Fruit fly (Drosophila melanogaster) whole organism: ENCODE data around the gene CG42594.

ENCODE experiments used
- CG8478 ChIP-seq: fragments of >200 bp; optimal IDR thresholded peaks from 2 replicates; lab custom pipeline; 2018; ENCODE audit warnings: inconsistent platforms
- Dll ChIP-seq: fragments of >200 bp; optimal IDR thresholded peaks from 2 replicates; lab custom pipeline; 2017
- EcR ChIP-seq, 2 experiments: fragments of >200 bp; optimal IDR thresholded peaks; 2 replicates each; lab custom pipeline; 2017; ENCODE audit warnings: missing biosample characterization in 2 of 2, missing genetic modification characterization in 2 of 2, missing genetic modification reagents in 2 of 2
- pan ChIP-seq: fragments of >200 bp; optimal IDR thresholded peaks from 2 replicates; lab custom pipeline; 2017
- psq ChIP-seq: fragments of >200 bp; optimal IDR thresholded peaks from 2 replicates; lab custom pipeline; 2017
- usp ChIP-seq: fragments of >200 bp; optimal IDR thresholded peaks from 2 replicates; lab custom pipeline; 2017; ENCODE audit warnings: missing biosample characterization, missing genetic modification characterization, mixed read lengths

Gene CG42594

DNA sequence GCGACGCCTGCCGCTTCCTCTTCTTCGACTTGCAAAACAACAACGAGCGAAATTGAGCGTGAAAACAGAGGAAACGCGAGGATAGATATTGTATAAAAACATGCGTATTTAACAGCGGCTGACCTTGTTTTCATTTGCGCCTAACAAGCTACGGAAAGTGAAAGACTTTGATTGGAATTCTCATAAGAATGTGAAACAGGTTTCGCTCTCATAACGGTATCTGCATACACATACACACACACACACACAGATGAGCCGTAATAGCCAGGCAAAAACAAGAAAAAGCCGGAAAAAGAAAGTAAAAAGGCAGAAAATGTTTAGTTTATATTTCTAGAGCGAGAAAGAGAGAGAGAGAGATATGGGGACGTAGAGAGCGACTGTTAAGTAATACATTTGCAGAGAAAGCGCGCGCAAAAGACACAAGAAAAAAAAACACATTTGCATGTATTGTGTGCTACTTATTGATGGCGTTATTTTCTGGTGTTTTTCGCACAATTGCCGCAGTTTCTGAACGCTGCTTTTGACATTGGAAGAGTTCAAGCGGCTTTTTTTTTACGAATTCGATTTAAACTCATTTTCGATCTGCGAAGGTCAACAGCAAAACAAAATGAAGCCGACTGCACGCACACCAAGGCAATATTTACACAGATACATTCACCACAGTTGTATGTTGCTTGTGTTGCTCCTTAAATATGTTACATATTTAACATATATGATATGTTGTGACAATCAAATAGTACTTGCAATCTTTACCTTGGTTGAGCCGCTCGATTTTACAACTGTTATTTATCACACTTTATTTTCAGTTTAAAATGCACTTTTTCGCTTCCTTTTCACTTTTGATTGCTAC, 96.8 kb downstream of the CG42594 start:
- TF ChIP-seq CG8478 (no peak), Dll (lab: Kevin White, UChicago) (no peak), EcR (GFP tag; optimal IDR thresholded peaks at IDR 0.05; lab: Kevin White, UChicago) (no peak), psq (lab: Kevin White, UChicago) (no peak), usp (GFP tag; lab: Kevin White, UChicago) (no peak), pan (lab: Kevin White, UChicago) (no peak)

DNA sequence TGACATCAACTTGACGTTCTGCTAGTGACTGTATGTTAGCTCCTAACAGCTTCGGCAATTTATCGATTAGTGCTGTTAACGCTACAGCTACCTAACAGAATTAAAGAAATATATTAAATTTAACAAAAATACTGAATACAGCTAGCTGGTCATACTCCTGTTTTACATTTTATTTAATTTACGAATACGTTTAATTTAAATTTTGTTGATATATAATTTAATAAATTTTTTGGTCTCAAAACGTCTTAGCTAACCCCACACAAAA, 97.4 kb downstream of the CG42594 start, which contains the start of gene CG44774:
CG44774 (minus strand) TSS at position 34 of the 265 bp plus-strand sequence.
- no peak for TF ChIP-seq usp (GFP tag; lab: Kevin White, UChicago)
- no peak for TF ChIP-seq CG8478
- TF ChIP-seq psq (lab: Kevin White, UChicago): no peak
- no peak for TF ChIP-seq Dll (lab: Kevin White, UChicago)
- no peak for TF ChIP-seq EcR (GFP tag; optimal IDR thresholded peaks at IDR 0.05; lab: Kevin White, UChicago)
- no peak for TF ChIP-seq pan (lab: Kevin White, UChicago)

DNA sequence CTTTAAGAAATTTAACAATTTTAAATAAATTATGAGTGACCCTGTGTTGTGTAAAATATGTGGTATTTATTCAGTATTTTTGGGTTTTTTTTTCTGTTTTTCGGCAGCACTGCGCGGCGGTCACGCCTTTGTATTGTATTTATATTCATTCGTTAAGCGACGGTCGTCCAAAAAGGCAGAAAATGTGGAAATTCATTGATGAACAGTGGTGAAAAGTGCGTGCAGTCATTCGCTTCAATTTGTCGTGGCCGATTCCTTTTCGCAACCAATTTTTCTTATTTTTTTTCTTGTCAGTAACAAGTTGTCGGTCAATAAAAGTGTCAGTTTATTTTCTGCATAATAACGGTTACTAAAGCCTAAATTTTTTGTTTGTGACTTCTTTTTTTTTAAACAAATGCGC, 98.4 kb downstream of the CG42594 start, which contains the start of gene Ptp4E:
Ptp4E (plus strand) TSS at position 143 of the 400 bp plus-strand sequence.
- TF ChIP-seq psq (lab: Kevin White, UChicago) (no peak), usp (GFP tag; lab: Kevin White, UChicago) (no peak), CG8478 (no peak), EcR (GFP tag; optimal IDR thresholded peaks at IDR 0.05; lab: Kevin White, UChicago) (no peak), pan (lab: Kevin White, UChicago) (no peak), Dll (lab: Kevin White, UChicago) (no peak)

DNA sequence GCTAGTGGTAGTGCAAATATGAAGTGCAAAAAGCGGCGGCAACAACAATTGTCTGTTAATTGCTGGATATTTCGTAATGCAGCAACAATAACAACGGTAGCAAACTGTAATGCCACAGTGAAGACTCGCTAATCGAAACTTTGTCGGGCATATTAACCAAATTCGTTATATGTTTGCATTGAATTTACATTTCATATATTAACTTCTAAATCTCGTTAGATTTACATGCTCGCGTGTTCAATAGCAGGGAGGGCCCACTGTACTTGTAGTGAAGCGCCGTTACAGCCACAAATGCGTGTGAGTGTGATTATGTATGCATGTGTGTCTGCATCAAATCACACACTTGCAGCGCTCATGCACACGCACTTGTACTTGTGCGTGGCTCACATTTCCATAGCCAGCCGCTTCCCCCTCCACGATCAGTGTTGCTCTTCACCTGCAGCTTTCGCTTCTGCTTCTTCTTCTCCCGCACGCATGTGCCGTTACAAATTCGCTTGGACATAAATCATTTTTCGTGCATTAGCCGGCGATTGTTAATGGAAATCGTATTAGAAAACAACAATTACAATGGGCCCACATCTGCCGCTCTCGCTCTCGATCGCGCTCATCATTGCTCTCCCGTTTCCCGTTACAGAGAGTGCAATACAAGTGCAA, 99.3 kb downstream of the CG42594 start:
- TF ChIP-seq pan (lab: Kevin White, UChicago): no peak
- no peak for TF ChIP-seq EcR (GFP tag; optimal IDR thresholded peaks at IDR 0.05; lab: Kevin White, UChicago)
- no peak for TF ChIP-seq Dll (lab: Kevin White, UChicago)
- TF ChIP-seq usp (GFP tag; lab: Kevin White, UChicago): no peak
- TF ChIP-seq psq (lab: Kevin White, UChicago): no peak
- TF ChIP-seq CG8478: no peak

DNA sequence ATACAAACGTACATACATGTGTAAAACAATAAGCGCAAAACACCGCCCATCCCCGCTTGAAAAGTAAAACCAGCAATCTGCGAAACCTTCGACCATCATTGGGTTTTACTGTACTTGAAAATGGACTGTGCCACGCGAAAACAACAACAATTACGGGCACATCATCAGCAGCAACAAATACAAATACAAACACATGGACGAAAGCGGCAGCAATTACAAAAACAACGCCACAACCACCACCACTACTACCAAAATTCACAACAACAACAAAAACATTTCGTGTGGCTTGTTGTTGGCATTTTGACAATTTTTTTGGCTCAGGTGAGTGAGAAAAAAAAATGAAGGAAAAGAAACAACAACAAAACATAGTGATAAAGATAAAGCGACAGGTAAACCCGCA, 99.9 kb downstream of the CG42594 start:
- TF ChIP-seq psq (lab: Kevin White, UChicago) (no peak), usp (GFP tag; lab: Kevin White, UChicago) (no peak), EcR (GFP tag; optimal IDR thresholded peaks at IDR 0.05; lab: Kevin White, UChicago) (no peak), CG8478 (no peak), pan (lab: Kevin White, UChicago) (no peak), Dll (lab: Kevin White, UChicago) (no peak)

DNA sequence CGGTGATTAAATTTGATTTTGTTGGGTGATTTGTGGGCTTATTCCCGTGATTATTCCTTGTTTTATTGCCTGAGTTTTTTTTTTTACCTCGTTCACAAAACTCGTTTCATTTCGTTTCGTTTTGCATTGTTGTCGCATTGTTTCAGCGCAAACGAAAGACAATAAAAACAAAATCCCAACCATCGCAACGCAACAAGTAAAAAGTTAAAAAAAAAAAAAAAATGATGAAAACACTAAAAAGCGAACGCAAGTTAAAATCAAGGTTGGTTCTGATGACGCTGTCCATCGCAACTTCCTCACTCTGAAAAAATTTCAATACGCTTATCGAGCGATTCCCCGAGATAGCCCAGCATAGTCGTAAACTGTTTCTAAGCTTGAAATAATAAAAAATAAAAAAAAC, 100.9 kb downstream of the CG42594 start:
- TF ChIP-seq pan (lab: Kevin White, UChicago) (no peak), usp (GFP tag; lab: Kevin White, UChicago) (no peak)

DNA sequence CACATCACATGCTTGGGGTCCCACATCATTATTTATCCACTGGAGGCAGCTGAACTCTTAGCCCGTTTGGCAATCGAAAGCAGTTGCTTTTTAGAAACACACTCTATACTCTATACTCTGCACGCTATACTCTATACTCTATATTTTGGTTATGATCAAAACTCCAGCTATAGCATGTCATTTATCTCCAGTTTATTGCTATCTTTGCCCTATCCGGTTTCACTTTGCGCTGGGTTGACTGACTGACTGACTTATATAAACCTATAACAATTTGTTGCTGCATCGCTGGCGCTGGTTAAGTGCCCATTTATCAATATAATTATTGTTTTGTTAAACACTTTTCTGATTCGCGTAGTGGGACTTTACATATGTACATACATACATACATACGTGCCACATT, 102.9 kb downstream of the CG42594 start:
- TF ChIP-seq psq (lab: Kevin White, UChicago) (no peak), CG8478 (no peak), EcR (GFP tag; optimal IDR thresholded peaks at IDR 0.05; lab: Kevin White, UChicago) (no peak), Dll (lab: Kevin White, UChicago) (no peak), usp (GFP tag; lab: Kevin White, UChicago) (no peak), pan (lab: Kevin White, UChicago) (no peak)

DNA sequence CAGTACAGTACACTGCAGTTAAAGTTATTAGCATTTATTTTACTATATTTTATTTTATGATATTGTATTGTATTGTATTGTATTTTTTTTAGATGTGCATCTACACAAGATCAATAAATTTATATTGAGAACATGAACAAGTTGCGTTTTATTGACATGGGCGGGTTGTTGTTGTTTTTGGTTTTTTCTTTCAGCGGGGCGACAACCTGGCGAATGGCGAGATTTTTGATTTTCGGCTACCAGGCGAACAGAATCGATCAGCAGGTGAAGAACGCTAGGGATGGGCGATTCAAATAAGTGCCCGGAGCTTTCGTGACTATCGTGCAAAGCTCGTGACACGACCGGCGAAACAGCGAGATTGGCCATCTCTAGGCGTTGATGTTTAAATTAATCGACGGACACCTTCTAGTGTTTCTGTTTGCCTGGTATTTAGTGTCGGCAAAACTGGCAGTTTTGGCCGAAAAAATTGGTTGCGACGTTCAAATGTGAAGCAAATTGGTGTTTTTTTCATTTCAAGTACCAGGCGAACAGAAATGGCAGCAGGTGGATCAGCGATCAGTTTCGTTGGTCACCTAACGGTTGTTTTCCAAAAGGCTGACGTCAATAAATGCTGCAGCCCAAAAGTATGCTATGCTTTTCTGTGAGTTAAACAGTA, 115.3 kb downstream of the CG42594 start:
- TF ChIP-seq Dll (lab: Kevin White, UChicago) (no peak), CG8478 (no peak), usp (GFP tag; lab: Kevin White, UChicago) (no peak), pan (lab: Kevin White, UChicago) (no peak), psq (lab: Kevin White, UChicago) (no peak), EcR (GFP tag; optimal IDR thresholded peaks at IDR 0.05; lab: Kevin White, UChicago) (no peak)
